Fruit fly (Drosophila melanogaster): ENCODE results near the gene ed.

dm6 chr2L:4030236-4030943 is 787 bp upstream of the ed start:
- TF ChIP-seq CG7357 (GFP tag; IDR thresholded peaks at IDR 0.05), result peak; percentile 79
- no peak for TF ChIP-seq Adf1 (GFP tag; IDR thresholded peaks at IDR 0.05)
- no peak for TF ChIP-seq C15 (GFP tag; IDR thresholded peaks at IDR 0.05)
- TF ChIP-seq CG3995 (GFP tag; optimal IDR thresholded peaks at IDR 0.05), result no peak
- peak; percentile 86 to 92 for TF ChIP-seq bsh (GFP tag; optimal IDR thresholded peaks at IDR 0.05)
- peak; percentile 17 for TF ChIP-seq CG13894 (tag; optimal IDR thresholded peaks at IDR 0.05)
- TF ChIP-seq CG31441 (GFP tag; IDR thresholded peaks at IDR 0.05), result peak; percentile 89
- TF ChIP-seq rib (GFP tag; IDR thresholded peaks at IDR 0.05), result no peak; the same call in 1 of the 2 replicates
- peak; percentile 74 for TF ChIP-seq CG33213 (GFP tag; optimal IDR thresholded peaks at IDR 0.05)
- peak; percentile 80 for TF ChIP-seq Pdp1 (GFP tag; optimal IDR thresholded peaks at IDR 0.05)
- peak; percentile 90 for TF ChIP-seq D19B (GFP tag; optimal IDR thresholded peaks at IDR 0.05)
- TF ChIP-seq Lpt (GFP tag; optimal IDR thresholded peaks at IDR 0.05), result no peak
- TF ChIP-seq en (GFP tag; optimal IDR thresholded peaks at IDR 0.05), result peak; percentile 70
